Worm (Caenorhabditis elegans) whole organism, mixed stage, embryonic: ENCODE measurements around the gene C38C6.3.

ENCODE experiments used
- bed-3 ChIP-seq: fragments of 200-800 bp; sonication (Bioruptor generic); optimal IDR thresholded peaks from 3 replicates; lab custom pipeline; 2018; ENCODE audit warnings: mild to moderate bottlenecking, missing genetic modification characterization, moderate library complexity, missing compliant biosample characterization
- mep-1 ChIP-seq: fragments of 150-350 bp; optimal IDR thresholded peaks from 2 replicates; lab custom pipeline; 2017; ENCODE audit warnings: missing biosample characterization, missing genetic modification reagents, missing genetic modification characterization, inconsistent platforms
- nhr-237 ChIP-seq: fragments of 150-350 bp; optimal IDR thresholded peaks from 2 replicates; lab custom pipeline; 2014; ENCODE audit warnings: missing biosample characterization, missing genetic modification characterization
- unc-39 ChIP-seq: fragments of 150-350 bp; optimal IDR thresholded peaks from 2 replicates; lab custom pipeline; 2014; ENCODE audit warnings: missing biosample characterization, missing genetic modification characterization

- TF ChIP-seq bed-3 (no peak), unc-39 (tag; lab: Kevin White, UChicago) (no peak), mep-1 (tag; lab: Kevin White, UChicago) (no peak), nhr-237 (tag; lab: Kevin White, UChicago) (no peak)
Measured at ce11 chrII:14670175-14670574, 37.3 kb downstream of the C38C6.3 start.
